Worm (Caenorhabditis elegans) whole organism, young adult: ENCODE data around the gene fbxb-6.
A peak's percentile ranks its signal among the peaks of the same experiment; 100 is the strongest.

ENCODE experiments used
- D2030.7 ChIP-seq: fragments of 200-800 bp; sonication (Bioruptor generic); IDR thresholded peaks from 2 replicates; pipeline ENCODE4 v1.3.6; 2022; ENCODE audit warnings: missing genetic modification reagents, missing genetic modification characterization, missing compliant biosample characterization
- F49E8.2 ChIP-seq: sonication (generic microtip); optimal IDR thresholded peaks from 3 replicates; lab custom pipeline; 2017; ENCODE audit warnings: missing genetic modification characterization, mild to moderate bottlenecking, missing compliant biosample characterization, antibody characterized with exemption, moderate library complexity; ENCODE audit not compliant: insufficient read depth
- F57C9.4 ChIP-seq: sonication (generic microtip); optimal IDR thresholded peaks from 2 replicates; lab custom pipeline; 2017; ENCODE audit warnings: mild to moderate bottlenecking, missing genetic modification characterization, missing compliant biosample characterization
- K11D2.4 ChIP-seq: fragments of 200-800 bp; sonication (Bioruptor generic); IDR thresholded peaks from 2 replicates; pipeline ENCODE4 v1.3.6; 2022; ENCODE audit warnings: missing genetic modification reagents, missing genetic modification characterization, missing compliant biosample characterization
- K12H6.12 ChIP-seq: fragments of 200-800 bp; sonication (Bioruptor generic); optimal IDR thresholded peaks from 2 replicates; lab custom pipeline; 2018; ENCODE audit warnings: mild to moderate bottlenecking, missing genetic modification characterization, missing compliant biosample characterization
- Y56A3A.18 ChIP-seq: fragments of 200-800 bp; sonication (Bioruptor generic); IDR thresholded peaks from 2 replicates; pipeline ENCODE4 v1.3.6; 2022; ENCODE audit warnings: missing genetic modification reagents, missing genetic modification characterization, missing compliant biosample characterization
- ZK185.1 ChIP-seq: sonication (generic microtip); optimal IDR thresholded peaks from 2 replicates; lab custom pipeline; 2016; ENCODE audit warnings: mild to moderate bottlenecking, missing genetic modification characterization, missing compliant biosample characterization; ENCODE audit not compliant: poor library complexity, severe bottlenecking
- ama-1 ChIP-seq, 3 experiments: fragments of 150-350 bp in 1 of 3; sonication (generic microtip) in 2 of 3; optimal IDR thresholded peaks; 2 replicates each; lab custom pipeline; 2014 to 2018; ENCODE audit warnings: missing biosample characterization in 2 of 3, missing genetic modification characterization in 2 of 3, missing genetic modification reagents in 2 of 3
- cebp-2 ChIP-seq: fragments of 200-800 bp; sonication (Bioruptor generic); IDR thresholded peaks from 2 replicates; pipeline ENCODE4 v1.3.6; 2022; ENCODE audit warnings: missing genetic modification characterization, missing compliant biosample characterization
- ceh-58 ChIP-seq: fragments of 200-800 bp; sonication (Bioruptor generic); IDR thresholded peaks from 2 replicates; pipeline ENCODE4 v1.3.6; 2022; ENCODE audit warnings: missing genetic modification characterization, missing compliant biosample characterization
- chd-7 ChIP-seq: sonication (generic microtip); optimal IDR thresholded peaks from 2 replicates; lab custom pipeline; 2016; ENCODE audit warnings: mild to moderate bottlenecking, missing genetic modification characterization, moderate library complexity, missing compliant biosample characterization
- efl-1 ChIP-seq: fragments of 150-350 bp; optimal IDR thresholded peaks from 2 replicates; lab custom pipeline; 2014; ENCODE audit warnings: missing biosample characterization, missing genetic modification reagents, missing genetic modification characterization
- hlh-26 ChIP-seq: fragments of 200-800 bp; sonication (Bioruptor generic); conservative IDR thresholded peaks from 2 replicates; pipeline ENCODE4 v1.3.6; 2022; ENCODE audit warnings: missing genetic modification reagents, missing genetic modification characterization, missing compliant biosample characterization
- let-526 ChIP-seq: fragments of 200-800 bp; sonication (Bioruptor generic); IDR thresholded peaks from 2 replicates; pipeline ENCODE4 v1.3.6; 2022; ENCODE audit warnings: missing genetic modification reagents, missing genetic modification characterization, missing compliant biosample characterization
- lsl-1 ChIP-seq: fragments of 200-800 bp; sonication (Bioruptor generic); optimal IDR thresholded peaks from 2 replicates; lab custom pipeline; 2018; ENCODE audit warnings: mild to moderate bottlenecking, missing genetic modification characterization, moderate library complexity, missing compliant biosample characterization
- madf-6 ChIP-seq: fragments of 200-800 bp; sonication (Bioruptor generic); IDR thresholded peaks from 2 replicates; pipeline ENCODE4 v1.3.6; 2022; ENCODE audit warnings: missing genetic modification reagents, missing genetic modification characterization, missing compliant biosample characterization
- madf-8 ChIP-seq: fragments of 200-800 bp; sonication (Bioruptor generic); conservative IDR thresholded peaks from 2 replicates; pipeline ENCODE4 v1.3.6; 2022; ENCODE audit warnings: missing genetic modification reagents, missing genetic modification characterization, missing compliant biosample characterization
- mcd-1 ChIP-seq: fragments of 200-800 bp; sonication (Bioruptor generic); IDR thresholded peaks from 2 replicates; pipeline ENCODE4 v1.3.6; 2022; ENCODE audit warnings: missing genetic modification reagents, missing genetic modification characterization, missing compliant biosample characterization
- nfya-1 ChIP-seq: sonication (generic microtip); optimal IDR thresholded peaks from 2 replicates; lab custom pipeline; 2017; ENCODE audit warnings: antibody characterized with exemption, missing compliant biosample characterization, missing genetic modification characterization, borderline replicate concordance; ENCODE audit not compliant: insufficient read depth
- sea-2 ChIP-seq: fragments of 200-800 bp; sonication (Bioruptor generic); IDR thresholded peaks from 2 replicates; pipeline ENCODE4 v1.3.6; 2022; ENCODE audit warnings: missing genetic modification characterization, missing compliant biosample characterization
- zfh-2 ChIP-seq: fragments of 200-800 bp; sonication (Bioruptor generic); conservative IDR thresholded peaks from 2 replicates; pipeline ENCODE4 v1.3.6; 2022; ENCODE audit warnings: missing genetic modification reagents, missing genetic modification characterization, missing compliant biosample characterization
- ztf-28 ChIP-seq: fragments of 200-800 bp; sonication (Bioruptor generic); IDR thresholded peaks from 2 replicates; pipeline ENCODE4 v1.3.6; 2022; ENCODE audit warnings: missing genetic modification reagents, missing genetic modification characterization, missing compliant biosample characterization
- ztf-6 ChIP-seq: fragments of 200-800 bp; sonication (Bioruptor generic); IDR thresholded peaks from 2 replicates; pipeline ENCODE4 v1.3.6; 2022; ENCODE audit warnings: missing genetic modification reagents, missing genetic modification characterization, missing compliant biosample characterization

Gene fbxb-6

ce11 chrII:2031852-2032251 lies 32.7 kb upstream of the fbxb-6 start, which contains the start of gene bath-5:
bath-5 (minus strand) TSS chrII:2031952.
- peak; percentile 40; the same call in 1 of the 2 replicates for TF ChIP-seq D2030.7 (GFP tag; lab: Robert Waterston, UW)
- TF ChIP-seq madf-6 (GFP tag; lab: Robert Waterston, UW): peak; percentile 42; the same call in 1 of the 2 replicates
- TF ChIP-seq K11D2.4 (GFP tag; lab: Robert Waterston, UW): no peak
- no peak for TF ChIP-seq chd-7 (tag; lab: Kevin White, UChicago)
- no peak for TF ChIP-seq nfya-1
- no peak for TF ChIP-seq ama-1 (optimal IDR thresholded peaks at IDR 0.05; lab: Kevin White, UChicago)
- TF ChIP-seq ama-1 (GFP tag; optimal IDR thresholded peaks at IDR 0.05; lab: Kevin White, UChicago): no peak
- TF ChIP-seq lsl-1: peak; percentile 82

DNA sequence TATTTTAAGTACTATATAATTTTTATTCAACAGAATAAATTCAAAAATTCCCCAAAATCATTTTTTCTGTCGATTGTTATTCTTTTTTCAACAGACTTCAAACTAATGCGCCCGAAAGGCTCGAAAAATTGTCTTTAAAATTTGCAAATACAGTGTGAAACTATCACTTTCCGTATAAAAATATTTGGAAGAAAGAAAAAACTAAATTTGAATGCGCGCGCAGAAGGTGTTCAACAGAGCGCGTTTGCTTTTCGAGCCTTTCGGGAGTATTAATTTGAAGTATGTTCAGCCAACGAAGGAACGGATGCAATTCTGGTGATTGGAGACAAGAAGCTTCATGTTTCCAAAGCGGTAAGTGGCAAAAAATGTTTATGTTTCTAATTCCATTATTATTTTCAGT lies 32.3 kb upstream of the fbxb-6 start, which contains the start of gene btb-4:
btb-4 (plus strand) TSS at position 35 of the 400 bp plus-strand sequence.
- 0 out of 2 replicates have a peak, but pooled peaks have one; percentile 1 for TF ChIP-seq madf-6 (GFP tag; lab: Robert Waterston, UW)
- TF ChIP-seq mcd-1: peak; percentile 57
- TF ChIP-seq efl-1 (GFP tag; lab: Kevin White, UChicago): peak; percentile 48
- TF ChIP-seq, all 124 proteins: peak for 3; not testable (repeated sequence) for 121

- TF ChIP-seq lsl-1 (peak; percentile 18), madf-8 (no peak)
- TF ChIP-seq, all 124 proteins: peak for 1
Measured at ce11 chrII:2033286-2033685, 31.3 kb upstream of the fbxb-6 start, which contains the start of gene F59H6.14. F59H6.14 (plus strand) TSS chrII:2033586.

- TF ChIP-seq lsl-1 (peak; percentile 54), hlh-26 (GFP tag; lab: Robert Waterston, UW) (no peak), let-526 (GFP tag; lab: Robert Waterston, UW) (no peak), F49E8.2 (tag; lab: Kevin White, UChicago) (no peak)
Measured at ce11 chrII:2039288-2039687, 25.3 kb upstream of the fbxb-6 start, which contains the start of gene bath-19. bath-19 (minus strand) TSS chrII:2039388.

ce11 chrII:2042447-2042846 lies 22.1 kb upstream of the fbxb-6 start, which contains the start of gene bath-20:
bath-20 (minus strand) TSS chrII:2042547.
- TF ChIP-seq ztf-28 (GFP tag; lab: Robert Waterston, UW) (no peak), lsl-1 (peak; percentile 31)

DNA sequence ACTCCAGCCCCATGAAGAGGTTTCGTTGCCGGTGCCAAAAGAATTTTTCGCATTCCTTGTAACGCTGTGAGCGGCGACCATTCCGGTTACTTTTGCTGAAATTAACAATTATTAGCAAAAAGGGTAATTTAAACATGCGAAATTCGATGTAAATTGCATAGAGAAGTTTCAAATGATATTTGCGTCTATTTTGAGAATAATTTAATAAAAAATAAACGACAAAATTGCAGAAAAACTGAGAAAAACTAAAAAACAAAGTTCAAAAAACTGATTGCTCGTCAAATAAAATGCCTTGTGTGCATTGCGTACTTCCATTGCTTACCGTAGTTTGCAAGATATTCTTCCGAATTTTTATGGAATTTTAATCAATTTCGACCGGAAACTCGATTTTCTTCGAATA lies 19.1 kb upstream of the fbxb-6 start, which contains the start of gene bath-24:
bath-24 (minus strand) TSS at position 101 of the 400 bp plus-strand sequence.
- TF ChIP-seq F57C9.4 (no peak), cebp-2 (GFP tag; lab: Robert Waterston, UW) (no peak), ZK185.1 (tag; lab: Kevin White, UChicago) (no peak), lsl-1 (peak; percentile 65)

- 0 out of 2 replicates have a peak, but pooled peaks have one; percentile 7 for TF ChIP-seq zfh-2 (GFP tag; lab: Robert Waterston, UW)
- TF ChIP-seq, all 124 proteins: peak for 1; not testable (repeated sequence) for 123
Measured at ce11 chrII:2046556-2046955, 18.0 kb upstream of the fbxb-6 start, which contains the start of gene math-1. math-1 (minus strand) TSS chrII:2046656.

DNA sequence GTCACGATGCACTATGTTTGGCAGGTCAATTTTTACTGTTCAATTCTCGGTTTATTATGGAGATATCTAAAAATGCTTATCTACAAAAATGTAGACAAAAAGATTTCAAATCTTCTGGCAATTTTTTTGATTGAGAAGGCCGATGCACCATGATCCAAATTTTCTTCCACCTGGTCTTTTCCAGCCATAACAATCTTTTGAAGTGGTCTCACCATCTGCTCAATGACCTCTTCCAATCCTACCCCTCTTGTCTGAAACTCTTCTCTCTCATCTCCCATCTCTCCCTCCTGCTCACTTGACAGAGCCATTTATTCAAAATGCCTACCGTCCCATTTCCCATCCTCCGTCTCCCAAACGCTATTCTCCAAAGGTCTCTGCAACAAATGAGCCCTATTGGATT lies 13.2 kb upstream of the fbxb-6 start, which contains the start of gene fbxb-35:
fbxb-35 (plus strand) TSS at position 301 of the 400 bp plus-strand sequence.
- TF ChIP-seq ztf-6 (no peak), ceh-58 (GFP tag; lab: Robert Waterston, UW) (no peak), sea-2 (GFP tag; lab: Robert Waterston, UW) (no peak), K12H6.12 (tag; lab: Kevin White, UChicago) (no peak), Y56A3A.18 (GFP tag; lab: Robert Waterston, UW) (no peak)
